Fruit fly (Drosophila melanogaster) whole organism: ENCODE data around the gene CG15734.

ENCODE experiments used
- CG8478 ChIP-seq: fragments of >200 bp; optimal IDR thresholded peaks from 2 replicates; lab custom pipeline; 2018; ENCODE audit warnings: inconsistent platforms
- Dll ChIP-seq: fragments of >200 bp; optimal IDR thresholded peaks from 2 replicates; lab custom pipeline; 2017
- EcR ChIP-seq, 2 experiments: fragments of >200 bp; optimal IDR thresholded peaks; 2 replicates each; lab custom pipeline; 2017; ENCODE audit warnings: missing biosample characterization in 2 of 2, missing genetic modification characterization in 2 of 2, missing genetic modification reagents in 2 of 2
- pan ChIP-seq: fragments of >200 bp; optimal IDR thresholded peaks from 2 replicates; lab custom pipeline; 2017
- psq ChIP-seq: fragments of >200 bp; optimal IDR thresholded peaks from 2 replicates; lab custom pipeline; 2017
- usp ChIP-seq: fragments of >200 bp; optimal IDR thresholded peaks from 2 replicates; lab custom pipeline; 2017; ENCODE audit warnings: missing biosample characterization, missing genetic modification characterization, mixed read lengths

- TF ChIP-seq psq (lab: Kevin White, UChicago) (no peak), Dll (lab: Kevin White, UChicago) (no peak), CG8478 (lab: Kevin White, UChicago) (no peak), pan (lab: Kevin White, UChicago) (no peak), usp (no peak), EcR (GFP tag; optimal IDR thresholded peaks at IDR 0.05; lab: Kevin White, UChicago) (no peak)
Observed at dm6 chrX:12128045-12128444, 41.2 kb upstream of the CG15734 start.
